Fruit fly (Drosophila melanogaster) Kc167 (cell line): ENCODE results near the gene Sbds.

Source experiments
- h ChIP-seq: fragments of >200 bp; optimal IDR thresholded peaks from 3 replicates; lab custom pipeline; 2018; ENCODE audit warnings: missing external identifiers
- psq ChIP-seq: fragments of >200 bp; optimal IDR thresholded peaks from 2 replicates; lab custom pipeline; 2017; ENCODE audit warnings: missing external identifiers
- ttk ChIP-seq: sonication (Bioruptor generic); optimal IDR thresholded peaks from 2 replicates; lab custom pipeline; 2017; ENCODE audit warnings: missing external identifiers

DNA sequence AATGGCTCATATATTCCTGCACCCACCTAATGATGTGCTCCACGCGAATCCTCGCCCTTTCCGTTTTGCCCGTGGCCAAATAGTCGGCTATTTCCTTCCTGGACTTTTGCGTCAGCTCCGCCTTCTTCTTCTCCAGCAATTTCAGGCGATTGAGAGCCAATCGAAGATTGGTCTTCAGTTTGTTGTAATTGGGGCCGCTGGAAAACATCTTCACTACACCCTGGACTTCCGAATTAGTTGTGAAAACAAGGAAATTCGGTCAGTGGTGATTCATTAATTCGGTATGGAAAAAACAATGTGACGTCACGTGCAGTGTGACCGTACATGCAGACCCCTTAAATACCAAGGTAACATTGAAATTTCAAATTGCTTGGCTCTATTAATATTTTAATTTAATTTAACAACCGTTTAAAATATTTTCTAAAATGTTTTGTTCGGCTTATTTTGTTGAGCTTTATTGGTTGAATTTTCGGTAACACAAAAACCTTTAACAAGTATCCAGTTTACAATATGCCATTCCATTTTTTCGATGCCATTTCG is 3.6 kb downstream of the Sbds start, which contains the start of gene Ist1:
- no peak for TF ChIP-seq psq
- no peak for TF ChIP-seq h (lab: Kevin White, UChicago)
- no peak for TF ChIP-seq ttk (lab: Kevin White, UChicago)
